Fruit fly (Drosophila melanogaster): ENCODE measurements around the gene CG42446.

DNA sequence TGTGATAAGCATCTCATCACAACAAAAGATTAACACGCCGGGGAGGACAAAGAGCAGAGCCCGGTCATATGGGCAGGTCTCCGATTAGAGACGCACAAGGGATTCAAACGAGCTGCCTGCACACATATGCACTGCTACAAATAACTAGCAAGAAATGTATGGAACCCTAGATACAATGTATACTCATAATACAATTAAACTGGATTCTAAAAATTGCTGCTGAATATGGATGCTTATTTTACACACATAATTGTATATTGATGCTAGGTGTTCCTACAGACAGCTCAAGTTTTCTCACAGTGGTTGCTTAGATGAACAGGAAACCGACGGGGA is 22.9 kb downstream of the CG42446 start:
- no peak for TF ChIP-seq Dll (optimal IDR thresholded peaks at IDR 0.05)
- TF ChIP-seq CG8478 (optimal IDR thresholded peaks at IDR 0.05) = no peak
- TF ChIP-seq pan (optimal IDR thresholded peaks at IDR 0.05) = no peak
- TF ChIP-seq usp (GFP tag; optimal IDR thresholded peaks at IDR 0.05) = no peak
